Worm (Caenorhabditis elegans) whole organism, late embryonic: ENCODE results near the gene T24B8.3.

ENCODE experiments used
- ama-1 ChIP-seq: fragments of 150-350 bp; optimal IDR thresholded peaks from 2 replicates; lab custom pipeline; 2014
- dmd-4 ChIP-seq: sonication (generic microtip); optimal IDR thresholded peaks from 2 replicates; lab custom pipeline; 2016; ENCODE audit warnings: borderline replicate concordance, missing genetic modification characterization, missing compliant biosample characterization
- elt-4 ChIP-seq: sonication (generic microtip); optimal IDR thresholded peaks from 2 replicates; lab custom pipeline; 2016; ENCODE audit warnings: missing genetic modification characterization, missing compliant biosample characterization
- hlh-6 ChIP-seq: sonication (generic microtip); optimal IDR thresholded peaks from 2 replicates; lab custom pipeline; 2016; ENCODE audit warnings: missing genotype, missing genetic modification characterization, missing compliant biosample characterization
- mec-3 ChIP-seq: sonication (generic microtip); optimal IDR thresholded peaks from 2 replicates; lab custom pipeline; 2016; ENCODE audit warnings: borderline replicate concordance, missing genetic modification characterization, missing compliant biosample characterization
- nfya-1 ChIP-seq: sonication (generic microtip); optimal IDR thresholded peaks from 2 replicates; lab custom pipeline; 2017; ENCODE audit warnings: missing genetic modification characterization, mild to moderate bottlenecking, missing compliant biosample characterization, antibody characterized with exemption, moderate library complexity
- nhr-11 ChIP-seq: fragments of 150-350 bp; optimal IDR thresholded peaks from 2 replicates; lab custom pipeline; 2014; ENCODE audit warnings: missing biosample characterization, missing genetic modification characterization
- pag-3 ChIP-seq: sonication (generic microtip); optimal IDR thresholded peaks from 2 replicates; lab custom pipeline; 2016; ENCODE audit warnings: missing compliant biosample characterization, missing genetic modification characterization, borderline replicate concordance
- pqm-1 ChIP-seq: sonication (generic microtip); optimal IDR thresholded peaks from 2 replicates; lab custom pipeline; 2016; ENCODE audit warnings: missing genetic modification characterization, missing compliant biosample characterization
- ttx-3 ChIP-seq: sonication (generic microtip); optimal IDR thresholded peaks from 2 replicates; lab custom pipeline; 2016; ENCODE audit warnings: missing genetic modification reagents, missing genetic modification characterization, missing compliant biosample characterization

- TF ChIP-seq ama-1 (no peak), pqm-1 (tag; lab: Kevin White, UChicago) (no peak), mec-3 (no peak), pag-3 (tag; lab: Kevin White, UChicago) (no peak), nfya-1 (no peak), dmd-4 (no peak), nhr-11 (no peak), hlh-6 (tag; lab: Kevin White, UChicago) (no peak), elt-4 (tag; lab: Kevin White, UChicago) (no peak), ttx-3 (tag; lab: Kevin White, UChicago) (no peak)
These were observed 4.6 kb downstream of the T24B8.3 start for ce11 chrII:9056215-9056819.
